Fruit fly (Drosophila melanogaster): ENCODE data around the gene CG7251.
A peak's percentile ranks its signal among the peaks of the same experiment; 100 is the strongest.

DNA sequence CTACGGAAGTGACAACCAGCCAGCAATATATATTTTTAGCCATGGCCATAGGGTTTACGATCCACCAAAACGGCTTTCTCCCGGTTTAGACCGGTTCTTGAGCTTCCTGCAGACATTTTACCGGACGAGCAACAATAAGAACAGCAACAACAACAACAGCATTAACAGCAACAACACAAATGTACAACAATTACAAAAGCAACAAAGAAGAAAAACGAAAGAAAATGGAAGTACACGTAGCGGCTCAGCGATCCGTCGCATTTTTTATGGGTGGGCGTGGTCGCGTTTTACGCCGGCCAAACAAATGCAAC, 42.1 kb downstream of the CG7251 start:
- TF ChIP-seq Hr78 (GFP tag; optimal IDR thresholded peaks at IDR 0.05) (no peak), HLH106 (tag; optimal IDR thresholded peaks at IDR 0.05) (no peak), N (GFP tag; optimal IDR thresholded peaks at IDR 0.05) (no peak), pan (optimal IDR thresholded peaks at IDR 0.05) (no peak), CG32264 (GFP tag; optimal IDR thresholded peaks at IDR 0.05) (no peak), Rel (GFP tag; optimal IDR thresholded peaks at IDR 0.05) (no peak), Rel (tag; optimal IDR thresholded peaks at IDR 0.05) (peak; percentile 41), brk (GFP tag; optimal IDR thresholded peaks at IDR 0.05) (no peak), usp (GFP tag; optimal IDR thresholded peaks at IDR 0.05) (no peak), sage (GFP tag; optimal IDR thresholded peaks at IDR 0.05) (no peak)

Measured in whole organism, wandering third instar larva.